Worm (Caenorhabditis elegans): Measurements from ENCODE around the gene fbxa-108.

The fbxa-108 gene

DNA sequence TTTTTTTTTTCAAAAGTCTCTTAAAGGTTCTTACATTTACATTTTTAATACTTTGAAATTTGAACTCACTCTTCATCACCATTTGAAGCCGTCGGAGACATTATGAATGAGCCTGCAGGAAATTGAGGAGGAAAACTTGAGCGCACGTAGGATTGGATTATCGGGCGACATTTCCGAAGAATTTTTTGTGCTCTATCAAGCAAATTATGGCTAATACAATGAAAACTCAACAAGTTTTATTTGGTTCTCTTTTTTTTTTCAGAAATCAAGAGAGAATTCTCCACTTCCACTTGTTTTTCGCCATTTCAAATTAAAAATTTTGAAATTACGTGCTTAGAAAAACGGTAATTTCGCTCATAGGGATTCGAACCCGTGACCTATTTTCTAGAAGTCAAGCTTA, 8.5 kb upstream of the fbxa-108 start, which contains the start of gene F59A1.12:
Gene F59A1.12 (minus strand): TSS at position 101 of the 400 bp plus-strand sequence.
- TF ChIP-seq tlp-1 (tag; optimal IDR thresholded peaks at IDR 0.05) (no peak), blmp-1 (tag; optimal IDR thresholded peaks at IDR 0.05) (no peak), ceh-88 (GFP tag; IDR thresholded peaks at IDR 0.05) (no peak), xbp-1 (tag; optimal IDR thresholded peaks at IDR 0.05) (no peak), fkh-10 (GFP tag; optimal IDR thresholded peaks at IDR 0.05) (no peak), pqm-1 (tag; optimal IDR thresholded peaks at IDR 0.05) (no peak), egl-13 (tag; optimal IDR thresholded peaks at IDR 0.05) (no peak), mef-2 (tag; optimal IDR thresholded peaks at IDR 0.05) (no peak), jun-1 (tag; optimal IDR thresholded peaks at IDR 0.05) (no peak), hlh-17 (GFP tag; optimal IDR thresholded peaks at IDR 0.05; ENCODE audit: borderline replicate concordance) (no peak), unc-130 (tag; optimal IDR thresholded peaks at IDR 0.05) (no peak), efl-3 (GFP tag; optimal IDR thresholded peaks at IDR 0.05) (no peak), efl-1 (optimal IDR thresholded peaks at IDR 0.05) (no peak), efl-1 (GFP tag; optimal IDR thresholded peaks at IDR 0.05 in 1 of 2) (no peak), snpc-4 (tag; optimal IDR thresholded peaks at IDR 0.05) (no peak), grh-1 (GFP tag; IDR thresholded peaks at IDR 0.05) (no peak), mab-9 (GFP tag; IDR thresholded peaks at IDR 0.05) (no peak), lin-15B (tag; optimal IDR thresholded peaks at IDR 0.05) (no peak), unc-30 (tag; optimal IDR thresholded peaks at IDR 0.05) (no peak), pag-3 (tag; optimal IDR thresholded peaks at IDR 0.05; ENCODE audit: borderline replicate concordance, insufficient read depth) (no peak), sox-4 (tag; optimal IDR thresholded peaks at IDR 0.05) (no peak)

DNA sequence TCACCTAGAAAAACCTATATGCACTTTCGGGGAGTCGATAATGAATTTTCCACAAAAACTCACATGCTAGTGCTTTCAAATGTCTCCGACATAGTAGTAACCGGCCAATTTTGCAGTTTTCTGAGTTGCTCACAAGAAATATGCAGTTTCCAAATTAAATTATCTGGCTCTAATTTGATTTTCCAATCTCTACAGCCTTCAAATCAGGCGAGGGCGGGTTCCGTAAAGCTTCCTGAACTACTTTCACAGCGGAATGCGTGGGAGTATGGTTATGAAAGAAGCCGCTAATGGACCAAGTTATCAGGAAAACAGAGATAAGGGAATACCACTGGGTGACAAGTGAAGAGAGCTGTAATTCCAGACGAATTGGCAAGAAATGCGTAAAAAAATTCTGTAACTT, 6.7 kb upstream of the fbxa-108 start, which contains the start of gene F59A1.11:
Gene F59A1.11 (minus strand): TSS at position 101 of the 400 bp plus-strand sequence.
- TF ChIP-seq nhr-84 (tag; optimal IDR thresholded peaks at IDR 0.05), result no peak

DNA sequence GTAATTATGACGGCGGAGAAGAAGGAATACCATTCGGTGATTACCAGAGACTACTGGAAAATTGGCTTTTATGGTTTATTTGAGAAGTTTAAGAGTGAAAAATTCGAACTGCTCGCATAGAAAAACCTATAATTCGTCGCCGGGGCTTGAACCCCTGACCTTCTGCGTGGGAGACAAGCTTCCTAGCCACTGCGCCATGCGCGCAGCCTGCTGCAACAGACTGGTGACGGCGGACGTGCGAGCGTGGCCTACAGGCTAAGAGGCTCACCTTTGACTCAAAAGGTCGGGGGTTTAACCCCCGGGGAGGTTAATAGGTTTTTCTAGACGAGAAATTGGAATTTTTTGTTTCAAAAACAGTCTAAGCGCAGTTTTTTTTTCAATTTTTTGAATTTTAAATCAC, 5.2 kb upstream of the fbxa-108 start:
- TF ChIP-seq egl-13 (tag; optimal IDR thresholded peaks at IDR 0.05) (no peak), fkh-10 (GFP tag; optimal IDR thresholded peaks at IDR 0.05) (no peak), sptf-1 (tag; optimal IDR thresholded peaks at IDR 0.05) (no peak), nhr-77 (tag; optimal IDR thresholded peaks at IDR 0.05) (no peak), xbp-1 (tag; optimal IDR thresholded peaks at IDR 0.05) (no peak), lin-39 (tag; optimal IDR thresholded peaks at IDR 0.05) (no peak), nhr-47 (tag; optimal IDR thresholded peaks at IDR 0.05) (no peak), ceh-63 (GFP tag; optimal IDR thresholded peaks at IDR 0.05) (no peak), nhr-84 (tag; optimal IDR thresholded peaks at IDR 0.05) (no peak), unc-62 (GFP tag; optimal IDR thresholded peaks at IDR 0.05) (no peak), mef-2 (tag; optimal IDR thresholded peaks at IDR 0.05) (no peak)

DNA sequence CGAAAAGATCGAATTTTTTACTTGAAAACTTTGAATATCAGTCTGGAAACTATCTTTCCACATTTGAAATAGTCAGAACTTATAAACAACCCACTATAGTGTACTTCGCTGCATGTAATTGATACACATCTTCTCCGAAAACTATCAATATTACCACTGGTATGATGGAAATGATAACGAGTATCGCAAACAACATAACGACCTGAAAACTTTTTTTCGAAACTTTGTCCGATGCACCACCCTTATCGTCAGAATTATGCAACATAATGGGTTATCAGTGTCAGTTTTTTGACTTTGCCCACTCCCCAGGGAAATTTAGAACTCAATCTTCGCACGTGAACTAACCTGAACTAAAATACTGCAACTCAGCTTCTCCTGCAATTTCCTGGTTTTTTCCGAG, 3.1 kb upstream of the fbxa-108 start:
- no peak for TF ChIP-seq dpl-1 (GFP tag; optimal IDR thresholded peaks at IDR 0.05)
- peak; percentile 44 for TF ChIP-seq nhr-20 (tag; optimal IDR thresholded peaks at IDR 0.05)
- TF ChIP-seq vab-15 (tag; optimal IDR thresholded peaks at IDR 0.05), result no peak
- no peak for TF ChIP-seq nhr-84 (tag; optimal IDR thresholded peaks at IDR 0.05)
- TF ChIP-seq ceh-88 (GFP tag; IDR thresholded peaks at IDR 0.05), result no peak
- TF ChIP-seq snpc-4 (tag; optimal IDR thresholded peaks at IDR 0.05), result no peak
- peak; percentile 69 for TF ChIP-seq pqm-1 (tag; optimal IDR thresholded peaks at IDR 0.05)
- TF ChIP-seq mef-2 (tag; optimal IDR thresholded peaks at IDR 0.05), result no peak
- peak; percentile 93 for TF ChIP-seq elt-2 (tag; optimal IDR thresholded peaks at IDR 0.05)
- TF ChIP-seq nhr-90 (tag; optimal IDR thresholded peaks at IDR 0.05; ENCODE audit: poor library complexity), result no peak
- TF ChIP-seq lin-35 (GFP tag; optimal IDR thresholded peaks at IDR 0.05), result peak in 1 of 2 experiments; percentile 4
- no peak for TF ChIP-seq C16A3.4 (tag; optimal IDR thresholded peaks at IDR 0.05)

DNA sequence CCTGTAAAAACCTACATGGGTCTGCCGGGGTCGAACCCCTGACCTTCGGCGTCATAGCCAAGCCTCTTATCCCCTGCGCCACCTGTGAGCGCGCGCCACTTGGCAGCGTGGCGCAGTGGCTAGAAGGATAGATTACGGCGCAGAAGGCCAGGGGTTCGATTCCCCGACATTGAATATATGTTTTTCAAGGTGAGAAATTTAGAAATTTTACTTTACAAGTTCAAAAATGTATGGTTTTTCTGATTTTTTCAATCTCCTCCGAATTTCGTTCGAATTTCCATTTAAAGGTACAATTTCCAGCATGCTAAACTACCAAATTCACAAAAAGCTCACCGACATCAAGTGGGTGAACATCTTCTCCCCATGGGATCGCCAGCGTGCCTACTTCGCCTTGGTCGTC, 818 bp upstream of the fbxa-108 start, which contains the start of gene dgat-2:
Gene dgat-2 (plus strand): TSS at position 301 of the 400 bp plus-strand sequence.
- TF ChIP-seq dsc-1 (tag; optimal IDR thresholded peaks at IDR 0.05) (no peak), skn-1 (tag; optimal IDR thresholded peaks at IDR 0.05) (no peak), lin-39 (tag; optimal IDR thresholded peaks at IDR 0.05) (no peak), dpl-1 (GFP tag; optimal IDR thresholded peaks at IDR 0.05) (no peak), pag-3 (tag; optimal IDR thresholded peaks at IDR 0.05; ENCODE audit: borderline replicate concordance, insufficient read depth) (no peak), snpc-4 (tag; optimal IDR thresholded peaks at IDR 0.05) (no peak), lir-3 (tag; optimal IDR thresholded peaks at IDR 0.05; ENCODE audit: poor library complexity) (no peak), ces-1 (GFP tag; optimal IDR thresholded peaks at IDR 0.05) (no peak), fkh-10 (GFP tag; optimal IDR thresholded peaks at IDR 0.05) (no peak), nhr-47 (tag; optimal IDR thresholded peaks at IDR 0.05) (no peak)
